Fruit fly (Drosophila melanogaster): ENCODE measurements around the gene CG17361.

DNA sequence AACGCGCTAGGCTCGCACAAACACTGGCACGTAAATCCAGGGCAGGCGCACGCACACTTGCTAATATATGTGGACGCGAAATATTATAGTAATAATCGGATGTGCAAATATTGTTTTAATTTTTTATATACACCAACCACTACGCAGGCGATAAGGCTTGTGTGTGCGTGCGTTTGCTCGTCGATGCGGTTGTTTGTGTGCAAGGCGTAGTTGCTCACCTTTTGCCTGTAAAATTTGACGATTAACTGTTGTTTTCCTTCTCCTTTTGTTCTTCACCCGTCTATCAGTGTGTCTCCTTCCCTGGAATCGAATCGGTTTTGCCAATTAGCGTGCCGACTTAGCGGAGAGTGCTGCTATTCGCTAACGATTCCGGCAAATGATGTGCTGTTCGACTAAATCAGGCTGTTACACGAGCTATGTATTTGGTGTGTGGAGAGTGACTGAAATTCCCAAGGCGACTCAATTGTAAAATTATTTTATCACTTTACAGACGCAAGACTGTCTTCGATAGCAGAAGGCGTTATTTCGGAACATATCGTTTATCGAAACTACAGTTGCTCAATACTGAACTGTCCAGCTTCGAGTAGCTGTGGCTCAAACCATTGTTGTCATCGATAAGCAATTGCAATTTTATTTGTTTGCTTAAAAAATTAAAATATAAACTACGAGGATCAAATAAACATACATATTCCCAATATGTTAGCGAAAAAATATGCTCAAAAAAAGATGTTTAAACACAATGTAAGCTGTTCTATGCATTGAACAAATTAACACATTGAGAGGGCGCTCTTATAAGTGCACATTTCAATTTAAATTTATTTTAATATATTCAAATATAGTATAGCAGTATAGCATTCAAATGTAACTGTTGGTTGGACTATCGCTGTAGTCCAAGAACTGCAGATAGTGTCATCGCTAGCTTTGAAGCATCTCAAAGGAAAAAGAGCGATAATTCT, 34.5 kb downstream of the CG17361 start, which contains the start of the genes CG6650 and endos:
- TF ChIP-seq CG8478 (optimal IDR thresholded peaks at IDR 0.05): no peak
- TF ChIP-seq psq (optimal IDR thresholded peaks at IDR 0.05): no peak
- TF ChIP-seq Dll (optimal IDR thresholded peaks at IDR 0.05): no peak
- no peak for TF ChIP-seq usp (GFP tag; optimal IDR thresholded peaks at IDR 0.05)
- TF ChIP-seq pan (optimal IDR thresholded peaks at IDR 0.05): no peak

All from whole organism.